Worm (Caenorhabditis elegans): ENCODE results near the gene F40G9.19.

The F40G9.19 gene

DNA sequence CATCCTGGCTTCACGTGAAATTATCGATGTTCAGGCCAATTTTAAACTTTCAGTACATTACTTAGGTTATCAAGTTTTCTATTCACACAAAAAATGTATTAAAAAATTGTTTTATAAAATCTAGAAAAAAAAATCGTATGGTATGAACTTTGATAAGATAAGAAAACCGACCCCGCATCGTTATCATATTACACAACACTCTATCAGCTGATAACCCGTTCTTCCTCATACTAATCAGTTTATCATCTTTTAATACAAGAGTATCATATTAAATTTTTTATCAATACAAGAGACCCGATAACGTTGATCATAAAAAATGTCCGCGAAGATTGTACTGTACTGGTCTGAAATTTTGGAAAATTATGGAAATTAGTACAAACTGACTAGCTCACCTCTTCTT is 19.4 kb upstream of the F40G9.19 start (continued):
- no peak for TF ChIP-seq grh-1 (GFP tag; IDR thresholded peaks at IDR 0.05)
- TF ChIP-seq egl-27 (tag; optimal IDR thresholded peaks at IDR 0.05): peak in 1 of 2 experiments; percentile 6
- TF ChIP-seq unc-130 (tag; optimal IDR thresholded peaks at IDR 0.05): no peak
- no peak for TF ChIP-seq skn-1 (tag; optimal IDR thresholded peaks at IDR 0.05)
- no peak for TF ChIP-seq lin-13 (GFP tag; optimal IDR thresholded peaks at IDR 0.05)
- TF ChIP-seq tlp-1 (tag; optimal IDR thresholded peaks at IDR 0.05): peak; percentile 92
- no peak for TF ChIP-seq tbx-2 (tag; optimal IDR thresholded peaks at IDR 0.05)
- no peak for TF ChIP-seq hlh-4 (tag; optimal IDR thresholded peaks at IDR 0.05)

DNA sequence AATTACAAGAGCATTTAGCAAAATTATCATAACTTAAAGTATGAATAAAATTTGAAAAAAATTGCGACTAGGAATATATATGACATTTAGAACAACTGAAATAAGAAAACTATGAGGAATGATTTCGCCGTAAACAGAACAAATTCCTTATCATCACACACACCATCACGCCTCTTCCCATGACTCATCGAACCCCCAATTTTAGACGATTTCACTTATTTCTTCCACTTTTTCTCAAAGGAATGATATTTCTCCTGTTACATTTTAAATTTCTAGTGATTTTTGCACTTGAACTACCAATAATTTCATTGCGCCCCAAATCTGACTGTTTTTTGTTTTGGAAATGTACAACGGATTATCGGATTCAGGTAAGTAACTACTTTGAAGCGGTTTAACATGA is 17.0 kb upstream of the F40G9.19 start, which contains the start of the genes zig-13 and ver-1:
Gene zig-13 (minus strand): TSS at position 101 of the 400 bp plus-strand sequence.
Gene ver-1 (plus strand): TSS at position 180 of the 400 bp plus-strand sequence.
- TF ChIP-seq swsn-7 (tag; optimal IDR thresholded peaks at IDR 0.05) (no peak), C34B4.2 (tag; optimal IDR thresholded peaks at IDR 0.05) (no peak), dpl-1 (GFP tag; optimal IDR thresholded peaks at IDR 0.05) (no peak), nhr-47 (tag; optimal IDR thresholded peaks at IDR 0.05) (no peak)

DNA sequence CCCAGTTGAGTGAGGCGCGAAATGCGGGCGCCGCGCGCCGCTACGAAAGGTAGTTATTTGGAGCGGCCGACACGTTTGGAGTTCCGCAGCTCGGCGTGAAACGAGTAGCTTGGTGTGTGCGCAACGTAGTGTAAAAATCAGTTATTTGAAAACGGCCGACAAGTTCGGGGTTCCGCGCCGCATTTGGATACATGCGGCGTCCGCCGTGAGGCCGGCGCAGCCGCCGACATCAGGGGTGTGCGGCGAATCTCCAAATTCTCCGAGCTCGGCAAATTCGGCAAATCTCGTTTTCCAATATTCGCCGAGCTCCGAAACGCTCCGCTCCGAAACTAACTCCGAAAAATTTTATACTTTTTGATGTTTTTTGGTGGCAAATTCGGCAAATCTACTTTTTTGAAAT is 15.6 kb upstream of the F40G9.19 start:
- no peak for TF ChIP-seq F16B12.6 (tag; optimal IDR thresholded peaks at IDR 0.05)
- TF ChIP-seq hlh-4 (tag; optimal IDR thresholded peaks at IDR 0.05): no peak
- TF ChIP-seq irx-1 (tag; optimal IDR thresholded peaks at IDR 0.05): no peak
- no peak for TF ChIP-seq ztf-4 (tag; optimal IDR thresholded peaks at IDR 0.05)
- TF ChIP-seq zag-1 (tag; optimal IDR thresholded peaks at IDR 0.05): no peak
- TF ChIP-seq zip-4 (GFP tag; optimal IDR thresholded peaks at IDR 0.05): no peak
- TF ChIP-seq C04F5.9 (tag; optimal IDR thresholded peaks at IDR 0.05): no peak
- TF ChIP-seq C16A3.4 (tag; optimal IDR thresholded peaks at IDR 0.05): no peak
- no peak for TF ChIP-seq ceh-8 (GFP tag; optimal IDR thresholded peaks at IDR 0.05)
- TF ChIP-seq aly-2 (tag; optimal IDR thresholded peaks at IDR 0.05): no peak
- TF ChIP-seq nhr-11 (tag; optimal IDR thresholded peaks at IDR 0.05): no peak
- TF ChIP-seq mdl-1 (tag; optimal IDR thresholded peaks at IDR 0.05): no peak
- no peak for TF ChIP-seq sptf-1 (tag; optimal IDR thresholded peaks at IDR 0.05)
- TF ChIP-seq ceh-63 (GFP tag; optimal IDR thresholded peaks at IDR 0.05): no peak
- no peak for TF ChIP-seq mep-1 (tag; optimal IDR thresholded peaks at IDR 0.05)
- no peak for TF ChIP-seq Y116A8C.19 (tag; optimal IDR thresholded peaks at IDR 0.05; ENCODE audit: borderline replicate concordance)
- TF ChIP-seq fkh-10 (GFP tag; optimal IDR thresholded peaks at IDR 0.05): no peak
- no peak for TF ChIP-seq jun-1 (tag; optimal IDR thresholded peaks at IDR 0.05)
- no peak for TF ChIP-seq nhr-85 (tag)
- no peak for TF ChIP-seq ceh-90 (tag; optimal IDR thresholded peaks at IDR 0.05)

ce11 chrIII:159149-159548 is 14.5 kb upstream of the F40G9.19 start:
- TF ChIP-seq fkh-4 (tag; optimal IDR thresholded peaks at IDR 0.05; ENCODE audit: borderline replicate concordance) (no peak), ztf-11 (tag; optimal IDR thresholded peaks at IDR 0.05) (no peak), ceh-63 (GFP tag; optimal IDR thresholded peaks at IDR 0.05) (no peak), nhr-47 (tag; optimal IDR thresholded peaks at IDR 0.05) (no peak), C16A3.4 (tag; optimal IDR thresholded peaks at IDR 0.05) (no peak), xbp-1 (tag; optimal IDR thresholded peaks at IDR 0.05) (no peak), grh-1 (GFP tag; IDR thresholded peaks at IDR 0.05) (no peak), pqm-1 (tag; optimal IDR thresholded peaks at IDR 0.05) (no peak), unc-86 (tag; optimal IDR thresholded peaks at IDR 0.05) (no peak), unc-62 (GFP tag; optimal IDR thresholded peaks at IDR 0.05) (no peak), C34B4.2 (tag; optimal IDR thresholded peaks at IDR 0.05) (no peak), nhr-237 (tag; optimal IDR thresholded peaks at IDR 0.05) (no peak), aha-1 (tag; optimal IDR thresholded peaks at IDR 0.05) (no peak), hlh-4 (tag; optimal IDR thresholded peaks at IDR 0.05) (no peak), mdl-1 (tag; optimal IDR thresholded peaks at IDR 0.05) (no peak), lin-35 (GFP tag; optimal IDR thresholded peaks at IDR 0.05) (no peak), zag-1 (tag; optimal IDR thresholded peaks at IDR 0.05) (no peak), egl-13 (tag; optimal IDR thresholded peaks at IDR 0.05) (no peak), skn-1 (tag; optimal IDR thresholded peaks at IDR 0.05) (no peak)
